Fruit fly (Drosophila melanogaster) whole organism, embryonic: ENCODE results near the gene smash.

Source experiments
- Atf6 ChIP-seq: fragments of 200-800 bp; sonication (Bioruptor generic); IDR thresholded peaks from 2 replicates; pipeline ENCODE4 v1.3.6; 2022; ENCODE audit warnings: missing biosample characterization, missing genetic modification characterization
- CG10565 ChIP-seq: fragments of 200-800 bp; sonication (Bioruptor generic); optimal IDR thresholded peaks from 3 replicates; lab custom pipeline; 2016; ENCODE audit warnings: missing biosample characterization, mild to moderate bottlenecking, missing genetic modification characterization
- CG11504 ChIP-seq: fragments of 200-800 bp; sonication (Bioruptor generic); optimal IDR thresholded peaks from 3 replicates; lab custom pipeline; 2019; ENCODE audit warnings: missing biosample characterization, mild to moderate bottlenecking, missing genetic modification characterization, moderate library complexity
- CG11560 ChIP-seq: fragments of 200-800 bp; sonication (Bioruptor generic); IDR thresholded peaks from 3 replicates; pipeline ENCODE4 v1.3.6; 2022; ENCODE audit warnings: missing biosample characterization, missing genetic modification characterization
- CG12391 ChIP-seq: fragments of 200-800 bp; sonication (Bioruptor generic); optimal IDR thresholded peaks from 3 replicates; lab custom pipeline; 2018; ENCODE audit warnings: missing biosample characterization, mild to moderate bottlenecking, missing genetic modification characterization, moderate library complexity
- CG12942 ChIP-seq: fragments of 200-800 bp; sonication (Bioruptor generic); optimal IDR thresholded peaks from 3 replicates; lab custom pipeline; 2016; ENCODE audit warnings: missing biosample characterization, missing genetic modification characterization
- CG13287 ChIP-seq: fragments of 200-800 bp; sonication (Bioruptor generic); IDR thresholded peaks from 2 replicates; pipeline ENCODE4 v1.3.6; 2022; ENCODE audit warnings: missing biosample characterization, missing genetic modification characterization; ENCODE audit not compliant: partially characterized antibody
- CG15514 ChIP-seq: fragments of 200-800 bp; sonication (Bioruptor generic); optimal IDR thresholded peaks from 3 replicates; lab custom pipeline; 2017; ENCODE audit warnings: missing biosample characterization, missing genetic modification characterization, mild to moderate bottlenecking, moderate library complexity, missing genetic modification reagents
- CG1647 ChIP-seq: fragments of 200-800 bp; sonication (Bioruptor generic); optimal IDR thresholded peaks from 3 replicates; lab custom pipeline; 2016; ENCODE audit warnings: missing biosample characterization, missing genetic modification characterization
- CG18476 ChIP-seq: fragments of 200-800 bp; sonication (Bioruptor generic); optimal IDR thresholded peaks from 2 replicates; lab custom pipeline; 2016; ENCODE audit warnings: missing biosample characterization, mild to moderate bottlenecking, missing genetic modification characterization
- CG2678 ChIP-seq: fragments of 200-800 bp; sonication (Bioruptor generic); optimal IDR thresholded peaks from 3 replicates; lab custom pipeline; 2019; ENCODE audit warnings: missing biosample characterization, mild to moderate bottlenecking, missing genetic modification characterization, moderate library complexity
- CG30403 ChIP-seq: fragments of 200-800 bp; sonication (Bioruptor generic); optimal IDR thresholded peaks from 3 replicates; lab custom pipeline; 2016; ENCODE audit warnings: missing biosample characterization, missing genetic modification characterization
- CG32767 ChIP-seq: fragments of 200-800 bp; sonication (Bioruptor generic); IDR thresholded peaks from 2 replicates; pipeline ENCODE4 v1.3.6; 2022; ENCODE audit warnings: missing biosample characterization, missing genetic modification characterization
- CG3281 ChIP-seq: fragments of 200-800 bp; sonication (Bioruptor generic); optimal IDR thresholded peaks from 3 replicates; lab custom pipeline; 2017; ENCODE audit warnings: missing biosample characterization, mild to moderate bottlenecking, missing genetic modification characterization
- CG3726 ChIP-seq: fragments of 200-800 bp; sonication (Bioruptor generic); IDR thresholded peaks from 3 replicates; pipeline ENCODE4, ENCODE4 v1.3.6; 2022; ENCODE audit warnings: missing biosample characterization, missing genetic modification characterization
- CG4282 ChIP-seq: fragments of 200-800 bp; sonication (Bioruptor generic); optimal IDR thresholded peaks from 2 replicates; lab custom pipeline; 2016; ENCODE audit warnings: missing biosample characterization, missing genetic modification characterization
- CG7271 ChIP-seq: fragments of 200-800 bp; sonication (Bioruptor generic); optimal IDR thresholded peaks from 2 replicates; lab custom pipeline; 2018; ENCODE audit warnings: missing biosample characterization, mild to moderate bottlenecking, missing genetic modification characterization, moderate library complexity
- CG8388 ChIP-seq: fragments of 200-800 bp; sonication (Bioruptor generic); optimal IDR thresholded peaks from 2 replicates; lab custom pipeline; 2019; ENCODE audit warnings: missing biosample characterization, mild to moderate bottlenecking, missing genetic modification characterization, moderate library complexity
- CoRest ChIP-seq: fragments of 200-800 bp; sonication (Bioruptor generic); optimal IDR thresholded peaks from 3 replicates; lab custom pipeline; 2018; ENCODE audit warnings: missing biosample characterization, mild to moderate bottlenecking, missing genetic modification characterization, moderate library complexity
- Dip3 ChIP-seq: fragments of 200-800 bp; sonication (Bioruptor generic); optimal IDR thresholded peaks from 3 replicates; lab custom pipeline; 2016; ENCODE audit warnings: missing biosample characterization, missing genetic modification characterization
- Dll ChIP-seq: fragments of 200-800 bp; sonication (Bioruptor generic); IDR thresholded peaks from 4 replicates; pipeline ENCODE4 v1.3.6; 2022; ENCODE audit warnings: missing biosample characterization, missing genetic modification characterization; ENCODE audit not compliant: partially characterized antibody
- Fer2 ChIP-seq: fragments of 200-800 bp; sonication (Bioruptor generic); optimal IDR thresholded peaks from 2 replicates; lab custom pipeline; 2018; ENCODE audit warnings: missing biosample characterization, mild to moderate bottlenecking, missing genetic modification characterization, moderate library complexity
- Fer3 ChIP-seq: fragments of 200-800 bp; sonication (Bioruptor generic); optimal IDR thresholded peaks from 2 replicates; lab custom pipeline; 2018; ENCODE audit warnings: missing biosample characterization, mild to moderate bottlenecking, missing genetic modification characterization, moderate library complexity
- HHEX ChIP-seq: fragments of 200-800 bp; sonication (Bioruptor generic); optimal IDR thresholded peaks from 3 replicates; lab custom pipeline; 2017; ENCODE audit warnings: missing biosample characterization, mild to moderate bottlenecking, missing genetic modification characterization, missing genetic modification reagents
- Hr78 ChIP-seq, 2 experiments: fragments of 200-800 bp in 1 of 2; fragments of >200 bp in 1 of 2; sonication (Bioruptor generic) in 1 of 2; optimal IDR thresholded peaks; 2 replicates each; lab custom pipeline; 2017 to 2019; ENCODE audit warnings: missing biosample characterization in 2 of 2, missing genetic modification characterization in 2 of 2, mild to moderate bottlenecking in 1 of 2, moderate library complexity in 1 of 2
- Kr ChIP-seq: fragments of 200-800 bp; sonication (Bioruptor generic); optimal IDR thresholded peaks from 2 replicates; lab custom pipeline; 2017; ENCODE audit warnings: missing biosample characterization, mild to moderate bottlenecking, missing genetic modification characterization
- MESR4 ChIP-seq: fragments of 200-800 bp; sonication (Bioruptor generic); optimal IDR thresholded peaks from 2 replicates; lab custom pipeline; 2018; ENCODE audit warnings: missing biosample characterization, mild to moderate bottlenecking, missing genetic modification characterization, moderate library complexity
- Stat92E ChIP-seq, 3 experiments: fragments of >200 bp in 2 of 3; fragments of 200-800 bp in 1 of 3; sonication (Bioruptor generic) in 1 of 3; optimal IDR thresholded peaks; 2 replicates each; lab custom pipeline; 2017 to 2019; ENCODE audit warnings: missing biosample characterization in 3 of 3, missing genetic modification characterization in 3 of 3, mild to moderate bottlenecking in 1 of 3, moderate library complexity in 1 of 3
- Tbp ChIP-seq: fragments of >200 bp; optimal IDR thresholded peaks from 2 replicates; lab custom pipeline; 2018; ENCODE audit warnings: missing biosample characterization, missing genetic modification characterization
- aop ChIP-seq: fragments of 200-800 bp; sonication (Bioruptor generic); IDR thresholded peaks from 2 replicates; pipeline ENCODE4 v1.3.6; 2022; ENCODE audit warnings: missing biosample characterization, missing genetic modification characterization
- ase ChIP-seq: fragments of 200-800 bp; sonication (Bioruptor generic); IDR thresholded peaks from 3 replicates; pipeline ENCODE4 v1.3.6; 2022; ENCODE audit warnings: missing biosample characterization, missing genetic modification characterization
- ato ChIP-seq: fragments of 200-800 bp; sonication (Bioruptor generic); IDR thresholded peaks from 2 replicates; pipeline ENCODE4 v1.3.6; 2022; ENCODE audit warnings: missing biosample characterization, missing genetic modification characterization; ENCODE audit not compliant: partially characterized antibody
- caup ChIP-seq: fragments of 200-800 bp; sonication (Bioruptor generic); optimal IDR thresholded peaks from 3 replicates; lab custom pipeline; 2017; ENCODE audit warnings: missing biosample characterization, mild to moderate bottlenecking, missing genetic modification characterization, moderate library complexity; ENCODE audit not compliant: severe bottlenecking
- dm ChIP-seq: fragments of 200-800 bp; sonication (Bioruptor generic); optimal IDR thresholded peaks from 3 replicates; lab custom pipeline; 2016; ENCODE audit warnings: missing biosample characterization, missing genetic modification characterization
- dpn ChIP-seq, 2 experiments: fragments of 200-800 bp; sonication (Bioruptor generic); optimal IDR thresholded peaks; 3 replicates each; lab custom pipeline; 2016; ENCODE audit warnings: missing biosample characterization in 2 of 2, missing genetic modification characterization in 2 of 2
- eve ChIP-seq, 2 experiments: fragments of >200 bp; optimal IDR thresholded peaks; 2 replicates each; lab custom pipeline; 2017; ENCODE audit warnings: missing biosample characterization in 2 of 2, missing genetic modification characterization in 2 of 2
- fru ChIP-seq: fragments of >200 bp; optimal IDR thresholded peaks from 2 replicates; lab custom pipeline; 2017
- h ChIP-seq: fragments of >200 bp; optimal IDR thresholded peaks from 2 replicates; lab custom pipeline; 2017
- hbn ChIP-seq: fragments of 200-800 bp; sonication (Bioruptor generic); IDR thresholded peaks from 2 replicates; pipeline ENCODE4 v1.3.6; 2022; ENCODE audit warnings: missing biosample characterization, missing genetic modification characterization; ENCODE audit not compliant: partially characterized antibody
- inv ChIP-seq: fragments of 200-800 bp; sonication (Bioruptor generic); IDR thresholded peaks from 2 replicates; pipeline ENCODE4 v1.3.6; 2022; ENCODE audit warnings: missing biosample characterization, missing genetic modification characterization; ENCODE audit not compliant: partially characterized antibody
- klu ChIP-seq: fragments of 200-800 bp; sonication (Bioruptor generic); IDR thresholded peaks from 2 replicates; pipeline ENCODE4 v1.3.6; 2022; ENCODE audit warnings: missing biosample characterization, missing genetic modification characterization
- kni ChIP-seq: fragments of 200-800 bp; sonication (Bioruptor generic); optimal IDR thresholded peaks from 3 replicates; lab custom pipeline; 2017; ENCODE audit warnings: mild to moderate bottlenecking, missing biosample characterization, missing genetic modification reagents, missing genetic modification characterization
- rib ChIP-seq: fragments of 200-800 bp; sonication (Bioruptor generic); IDR thresholded peaks from 2 replicates; pipeline ENCODE4 v1.3.6; 2022; ENCODE audit warnings: missing biosample characterization, missing genetic modification characterization
- schlank ChIP-seq: fragments of 200-800 bp; sonication (Bioruptor generic); optimal IDR thresholded peaks from 2 replicates; lab custom pipeline; 2018; ENCODE audit warnings: missing biosample characterization, mild to moderate bottlenecking, missing genetic modification characterization
- scrt ChIP-seq: fragments of 200-800 bp; sonication (Bioruptor generic); optimal IDR thresholded peaks from 2 replicates; lab custom pipeline; 2018; ENCODE audit warnings: missing biosample characterization, mild to moderate bottlenecking, missing genetic modification characterization, moderate library complexity
- sisA ChIP-seq: fragments of 200-800 bp; sonication (Bioruptor generic); IDR thresholded peaks from 2 replicates; pipeline ENCODE4 v1.3.6; 2022; ENCODE audit warnings: missing biosample characterization, missing genetic modification characterization
- sr ChIP-seq: fragments of 200-800 bp; sonication (Bioruptor generic); IDR thresholded peaks from 3 replicates; pipeline ENCODE4 v1.3.6; 2022; ENCODE audit warnings: missing biosample characterization, missing genetic modification characterization
- tna ChIP-seq: fragments of 200-800 bp; sonication (Bioruptor generic); IDR thresholded peaks from 2 replicates; pipeline ENCODE4 v1.3.6; 2022; ENCODE audit warnings: missing biosample characterization, missing genetic modification characterization; ENCODE audit not compliant: partially characterized antibody
- tx ChIP-seq: fragments of 200-800 bp; sonication (Bioruptor generic); optimal IDR thresholded peaks from 2 replicates; lab custom pipeline; 2016; ENCODE audit warnings: missing biosample characterization, missing genetic modification characterization
- vnd ChIP-seq: fragments of 200-800 bp; sonication (Bioruptor generic); IDR thresholded peaks from 3 replicates; pipeline ENCODE4 v1.3.6; 2022; ENCODE audit warnings: missing biosample characterization, missing genetic modification characterization; ENCODE audit not compliant: partially characterized antibody

smash gene

DNA sequence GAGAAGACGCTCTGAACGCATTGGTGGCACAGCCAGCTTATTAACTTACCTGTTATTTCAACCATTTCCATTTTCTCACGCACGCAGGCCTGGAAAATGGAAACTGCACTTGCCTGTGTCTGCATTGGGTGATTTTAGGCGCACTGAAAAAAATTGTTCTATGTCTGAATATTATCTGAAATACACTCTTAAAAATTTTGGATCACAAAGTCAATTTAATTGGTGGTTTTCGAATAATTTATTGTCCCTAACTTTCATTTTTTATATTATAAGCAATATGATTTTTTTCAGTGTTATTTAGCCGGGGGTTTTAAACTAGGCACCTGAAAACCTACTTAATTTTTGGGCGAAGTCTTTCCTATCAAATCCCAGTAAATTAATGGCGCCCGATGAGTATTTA, 3.7 kb downstream of the smash start (continued):
- TF ChIP-seq Tbp (no peak), inv (GFP tag; lab: Robert Waterston, UW) (no peak), sisA (GFP tag; lab: Robert Waterston, UW) (peak; percentile 88), klu (GFP tag; lab: Robert Waterston, UW) (peak; percentile 65), Hr78 (GFP tag; optimal IDR thresholded peaks at IDR 0.05; lab: Kevin White, UChicago) (peak in 1 of 2 experiments; percentile 23), CG11560 (tag; lab: Robert Waterston, UW) (no peak), dpn (GFP tag; optimal IDR thresholded peaks at IDR 0.05; lab: Kevin White, UChicago) (peak; percentile 38 to 67), CG13287 (no peak), sr (GFP tag; lab: Robert Waterston, UW) (0 out of 3 replicates have a peak, but pooled peaks have one; percentile 13), CG7271 (tag; lab: Kevin White, UChicago) (peak; percentile 93), CG12942 (no peak), schlank (tag; lab: Kevin White, UChicago) (no peak), kni (GFP tag; lab: Kevin White, UChicago) (peak; percentile 70), tx (GFP tag; lab: Kevin White, UChicago) (peak; percentile 4), hbn (GFP tag; lab: Robert Waterston, UW) (no peak), CoRest (tag; lab: Kevin White, UChicago) (peak; percentile 64), CG18476 (peak; percentile 78), Kr (GFP tag; lab: Kevin White, UChicago) (no peak), dm (GFP tag; lab: Kevin White, UChicago) (no peak), aop (no peak), CG3281 (GFP tag; lab: Kevin White, UChicago) (peak; percentile 60), Stat92E (GFP tag; optimal IDR thresholded peaks at IDR 0.05; lab: Kevin White, UChicago) (no peak), caup (peak; percentile 58), CG30403 (GFP tag; lab: Kevin White, UChicago) (peak; percentile 81), CG1647 (GFP tag; lab: Kevin White, UChicago) (peak; percentile 64), CG3726 (GFP tag; lab: Robert Waterston, UW) (peak; percentile 72; the same call in 1 of the 3 replicates), scrt (GFP tag; lab: Kevin White, UChicago) (peak; percentile 67), fru (no peak), CG4282 (GFP tag; lab: Kevin White, UChicago) (no peak), Atf6 (GFP tag; lab: Robert Waterston, UW) (peak; percentile 35; the same call in 1 of the 2 replicates), Fer2 (tag; lab: Kevin White, UChicago) (peak; percentile 2), vnd (GFP tag; lab: Robert Waterston, UW) (no peak), h (lab: Kevin White, UChicago) (no peak), ase (GFP tag; lab: Robert Waterston, UW) (peak; percentile 81; the same call in 2 of the 3 replicates), tna (no peak), CG11504 (tag; lab: Kevin White, UChicago) (peak; percentile 88), CG12391 (tag; lab: Kevin White, UChicago) (peak; percentile 78), HHEX (peak; percentile 39), CG32767 (GFP tag; lab: Robert Waterston, UW) (peak; percentile 73), CG10565 (GFP tag; lab: Kevin White, UChicago) (peak; percentile 34), MESR4 (GFP tag; lab: Kevin White, UChicago) (no peak), CG15514 (GFP tag; lab: Kevin White, UChicago) (peak; percentile 39), rib (GFP tag; lab: Robert Waterston, UW) (no peak), CG2678 (tag; lab: Kevin White, UChicago) (peak; percentile 89), Fer3 (tag; lab: Kevin White, UChicago) (peak; percentile 69), eve (GFP tag; optimal IDR thresholded peaks at IDR 0.05; lab: Kevin White, UChicago) (peak; percentile 29 to 85), ato (GFP tag; lab: Robert Waterston, UW) (no peak), CG8388 (GFP tag; lab: Kevin White, UChicago) (peak; percentile 79), Dip3 (peak; percentile 23), Dll (GFP tag; lab: Robert Waterston, UW) (no peak)
